Fruit fly (Drosophila melanogaster): ENCODE measurements around the gene CG6686.

Gene CG6686

DNA sequence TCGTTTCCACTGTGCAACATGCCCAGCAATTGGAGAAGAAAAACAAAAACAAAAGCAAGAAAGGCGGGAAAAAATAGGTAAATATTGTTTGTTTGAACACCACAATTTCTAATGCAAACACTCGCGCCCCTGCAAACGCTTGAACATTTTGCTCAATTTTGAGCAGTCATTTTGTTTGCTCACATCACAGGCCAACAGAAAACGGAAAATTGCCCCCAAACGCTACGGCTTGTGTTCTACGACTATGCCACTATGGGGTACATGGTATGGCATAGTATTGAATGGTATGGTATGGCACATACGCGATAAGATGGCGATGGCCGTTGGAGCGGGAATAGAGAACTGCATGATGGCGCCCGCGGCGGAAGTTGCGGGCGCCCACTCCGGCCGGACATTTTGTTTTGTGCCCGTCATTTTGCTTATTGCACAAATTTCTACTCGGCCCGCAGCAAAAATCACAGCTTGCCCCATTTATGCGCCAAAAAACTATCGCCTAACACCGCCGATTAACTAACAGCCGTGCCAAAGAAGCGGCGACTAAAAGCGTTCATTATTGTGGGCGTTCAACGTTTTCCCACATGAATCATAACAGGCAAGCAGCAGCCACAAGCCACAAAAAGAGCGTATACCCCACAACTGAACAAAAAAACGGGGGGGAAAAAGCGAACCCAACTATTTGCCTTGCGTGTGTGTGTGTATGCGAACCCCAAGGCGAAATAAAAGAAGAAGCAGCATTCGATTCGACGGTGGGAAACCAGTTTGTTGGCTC is 16.6 kb upstream of the CG6686 start (continued):
- TF ChIP-seq CG6272 (GFP tag; IDR thresholded peaks at IDR 0.05): no peak
- peak; percentile 86 for TF ChIP-seq CG11398 (GFP tag; optimal IDR thresholded peaks at IDR 0.05)
- TF ChIP-seq CG1529 (GFP tag; optimal IDR thresholded peaks at IDR 0.05): peak; percentile 82
- no peak for TF ChIP-seq Xrp1 (GFP tag; IDR thresholded peaks at IDR 0.05)
- TF ChIP-seq CG7271 (tag; optimal IDR thresholded peaks at IDR 0.05): no peak
- TF ChIP-seq chn (GFP tag; optimal IDR thresholded peaks at IDR 0.05): peak; percentile 30
- TF ChIP-seq sens-2 (GFP tag; IDR thresholded peaks at IDR 0.05): no peak
- peak; percentile 49 for TF ChIP-seq CG33213 (GFP tag; optimal IDR thresholded peaks at IDR 0.05)
- TF ChIP-seq HHEX (GFP tag; optimal IDR thresholded peaks at IDR 0.05): peak; percentile 79
- peak; percentile 96 for TF ChIP-seq ATbp (GFP tag; optimal IDR thresholded peaks at IDR 0.05)
- TF ChIP-seq ham (GFP tag; IDR thresholded peaks at IDR 0.05): no peak
- TF ChIP-seq CG14014 (GFP tag; IDR thresholded peaks at IDR 0.05): no peak
- no peak for TF ChIP-seq lov (optimal IDR thresholded peaks at IDR 0.05)
- no peak for TF ChIP-seq lov (GFP tag; IDR thresholded peaks at IDR 0.05)
- TF ChIP-seq CTCF (GFP tag; optimal IDR thresholded peaks at IDR 0.05): no peak
- no peak for TF ChIP-seq CG11247 (GFP tag; IDR thresholded peaks at IDR 0.05)
- peak; percentile 85 for TF ChIP-seq Asciz (GFP tag; optimal IDR thresholded peaks at IDR 0.05)
- TF ChIP-seq CG10366 (GFP tag; IDR thresholded peaks at IDR 0.05): no peak
- TF ChIP-seq TFAM (GFP tag; optimal IDR thresholded peaks at IDR 0.05): no peak
- TF ChIP-seq CG8944 (GFP tag; optimal IDR thresholded peaks at IDR 0.05): peak; percentile 24
- TF ChIP-seq CG31388 (GFP tag; optimal IDR thresholded peaks at IDR 0.05): no peak
- peak; percentile 8 for TF ChIP-seq CG1602 (GFP tag; optimal IDR thresholded peaks at IDR 0.05)
- peak; percentile 63 for TF ChIP-seq Ets65A (GFP tag)
- no peak for TF ChIP-seq nom (GFP tag; optimal IDR thresholded peaks at IDR 0.05)
- peak; percentile 11 for TF ChIP-seq Dad (GFP tag; optimal IDR thresholded peaks at IDR 0.05)
- peak; percentile 85 for TF ChIP-seq CrebB (tag; optimal IDR thresholded peaks at IDR 0.05)
- TF ChIP-seq peb (GFP tag; IDR thresholded peaks at IDR 0.05): no peak
- TF ChIP-seq sqz (GFP tag; optimal IDR thresholded peaks at IDR 0.05): peak; percentile 72
- no peak for TF ChIP-seq Awh (GFP tag; IDR thresholded peaks at IDR 0.05)
- TF ChIP-seq Kr (GFP tag; optimal IDR thresholded peaks at IDR 0.05): peak; percentile 89
- no peak for TF ChIP-seq ap (GFP tag; IDR thresholded peaks at IDR 0.05)
- TF ChIP-seq fd96Cb (tag; optimal IDR thresholded peaks at IDR 0.05): peak; percentile 2
- TF ChIP-seq salm (tag; optimal IDR thresholded peaks at IDR 0.05): peak; percentile 77
- no peak for TF ChIP-seq Dfd (GFP tag; optimal IDR thresholded peaks at IDR 0.05)
- peak; percentile 97 for TF ChIP-seq abd-A (tag; optimal IDR thresholded peaks at IDR 0.05)
- peak; percentile 47 for TF ChIP-seq CG2120 (GFP tag; optimal IDR thresholded peaks at IDR 0.05)
- TF ChIP-seq CG6813 (GFP tag; optimal IDR thresholded peaks at IDR 0.05): peak; percentile 85
- peak; percentile 58 for TF ChIP-seq CG6254 (GFP tag; optimal IDR thresholded peaks at IDR 0.05)
- TF ChIP-seq dysf (GFP tag; IDR thresholded peaks at IDR 0.05): no peak
- TF ChIP-seq CG8478 (optimal IDR thresholded peaks at IDR 0.05): no peak
- TF ChIP-seq CG6791 (GFP tag; IDR thresholded peaks at IDR 0.05; ENCODE audit: partially characterized antibody): no peak
- TF ChIP-seq NFAT (GFP tag; IDR thresholded peaks at IDR 0.05): no peak
- TF ChIP-seq CG30403 (GFP tag; optimal IDR thresholded peaks at IDR 0.05): no peak
- TF ChIP-seq unpg (GFP tag; optimal IDR thresholded peaks at IDR 0.05): peak; percentile 70
- TF ChIP-seq CG2889 (GFP tag; IDR thresholded peaks at IDR 0.05): no peak
- no peak for TF ChIP-seq Scr (GFP tag; IDR thresholded peaks at IDR 0.05; ENCODE audit: partially characterized antibody)
- TF ChIP-seq Antp (GFP tag; optimal IDR thresholded peaks at IDR 0.05): peak; percentile 33
- peak; percentile 19 for TF ChIP-seq ems (GFP tag; optimal IDR thresholded peaks at IDR 0.05)
- no peak for TF ChIP-seq GATAe (GFP tag; conservative IDR thresholded peaks at IDR 0.05)
- TF ChIP-seq NK7.1 (GFP tag; optimal IDR thresholded peaks at IDR 0.05): no peak
- TF ChIP-seq Lhr (GFP tag; optimal IDR thresholded peaks at IDR 0.05): no peak
- peak; percentile 5 for TF ChIP-seq gcm2 (GFP tag; optimal IDR thresholded peaks at IDR 0.05)

Measured in whole organism, embryonic.